Fruit fly (Drosophila melanogaster) whole organism, prepupa: ENCODE results near the gene Fst.

Experiments
- CG11902 ChIP-seq: fragments of 200-800 bp; sonication (Bioruptor generic); optimal IDR thresholded peaks from 3 replicates; lab custom pipeline; 2016; ENCODE audit warnings: missing biosample characterization, missing genetic modification characterization
- CG15336 ChIP-seq: fragments of 200-800 bp; sonication (Bioruptor generic); IDR thresholded peaks from 2 replicates; pipeline ENCODE4 v1.3.6; 2022; ENCODE audit warnings: missing biosample characterization, missing genetic modification characterization
- CG6276 ChIP-seq: fragments of 200-800 bp; sonication (Bioruptor generic); optimal IDR thresholded peaks from 2 replicates; lab custom pipeline; 2017; ENCODE audit warnings: missing biosample characterization, mild to moderate bottlenecking, missing genetic modification characterization
- Eip75B ChIP-seq: fragments of 200-800 bp; sonication (Bioruptor generic); optimal IDR thresholded peaks from 3 replicates; lab custom pipeline; 2016; ENCODE audit warnings: missing biosample characterization, missing genetic modification characterization
- OdsH ChIP-seq: fragments of 200-800 bp; sonication (Bioruptor generic); optimal IDR thresholded peaks from 3 replicates; lab custom pipeline; 2016; ENCODE audit warnings: missing biosample characterization, missing genetic modification characterization
- achi ChIP-seq: fragments of 200-800 bp; sonication (Bioruptor generic); optimal IDR thresholded peaks from 3 replicates; lab custom pipeline; 2016; ENCODE audit warnings: missing biosample characterization, missing genetic modification characterization
- acj6 ChIP-seq: fragments of 200-800 bp; sonication (Bioruptor generic); optimal IDR thresholded peaks from 3 replicates; lab custom pipeline; 2016; ENCODE audit warnings: missing biosample characterization, missing genetic modification characterization
- esn ChIP-seq: fragments of 200-800 bp; sonication (Bioruptor generic); optimal IDR thresholded peaks from 2 replicates; lab custom pipeline; 2016; ENCODE audit warnings: missing biosample characterization, mild to moderate bottlenecking, missing genetic modification characterization, moderate library complexity
- salr ChIP-seq, 2 experiments: fragments of 200-800 bp; sonication (Bioruptor generic); optimal IDR thresholded peaks; 3 replicates each; lab custom pipeline; 2016 to 2018; ENCODE audit warnings: missing biosample characterization in 2 of 2, missing genetic modification characterization in 2 of 2, mild to moderate bottlenecking in 1 of 2
- svp ChIP-seq: fragments of 200-800 bp; sonication (Bioruptor generic); peaks from one replicate; lab custom pipeline; 2016; ENCODE audit warnings: missing biosample characterization, missing genetic modification characterization
- vri ChIP-seq: fragments of 200-800 bp; sonication (Bioruptor generic); optimal IDR thresholded peaks from 3 replicates; lab custom pipeline; 2016; ENCODE audit warnings: missing biosample characterization, mild to moderate bottlenecking, missing genetic modification characterization

dm6 chr3R:9613124-9613523 is 32.8 kb downstream of the Fst start:
- TF ChIP-seq CG15336 (GFP tag; lab: Robert Waterston, UW) (peak; percentile 94), OdsH (GFP tag; lab: Kevin White, UChicago) (peak; percentile 87), svp (peak; percentile 95), vri (peak; percentile 76), CG6276 (GFP tag; lab: Kevin White, UChicago) (peak; percentile 90), CG11902 (GFP tag; lab: Kevin White, UChicago) (peak; percentile 77), achi (GFP tag; lab: Kevin White, UChicago) (peak; percentile 86), acj6 (GFP tag; lab: Kevin White, UChicago) (peak; percentile 84), Eip75B (GFP tag; lab: Kevin White, UChicago) (peak; percentile 87), salr (GFP tag; optimal IDR thresholded peaks at IDR 0.05; lab: Kevin White, UChicago) (peak in 1 of 2 experiments; percentile 65), esn (GFP tag; lab: Kevin White, UChicago) (peak; percentile 92)
